Fruit fly (Drosophila melanogaster): Measurements from ENCODE around the gene mus304.

DNA sequence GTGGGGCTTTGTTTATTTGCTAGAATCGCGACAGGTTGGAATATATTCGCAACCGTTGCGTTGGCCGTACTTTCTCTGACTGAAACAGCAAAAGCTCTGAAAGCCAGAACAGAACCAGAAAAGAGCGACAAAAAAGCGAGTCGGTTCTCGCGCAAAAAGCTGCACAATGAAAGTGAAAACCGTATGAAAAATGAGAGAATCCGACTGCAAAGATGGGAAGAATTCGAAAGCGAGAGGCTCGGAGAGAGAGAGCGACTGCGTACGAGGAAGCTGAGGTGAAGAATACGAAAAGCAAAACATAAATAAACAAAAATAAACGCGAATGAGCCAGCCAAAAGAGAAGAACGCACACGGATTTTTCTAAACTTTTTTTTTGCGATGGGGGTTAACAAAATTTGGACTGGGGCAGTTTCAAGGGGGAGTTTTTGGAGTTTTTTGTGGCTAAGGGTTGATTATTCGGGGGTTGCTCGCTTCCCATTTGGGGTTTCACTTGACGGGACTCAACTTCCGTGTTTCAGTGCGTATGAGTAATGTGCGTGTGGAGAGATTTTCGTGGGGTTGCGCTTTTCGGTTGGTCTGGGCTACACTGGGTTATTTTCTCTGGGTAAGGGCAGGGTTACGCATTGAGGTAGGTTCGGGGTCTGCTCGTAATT lies 47.8 kb upstream of the mus304 start:
- TF ChIP-seq usp (GFP tag; optimal IDR thresholded peaks at IDR 0.05) = no peak
- TF ChIP-seq pan (optimal IDR thresholded peaks at IDR 0.05) = no peak
- no peak for TF ChIP-seq psq (optimal IDR thresholded peaks at IDR 0.05)
